Worm (Caenorhabditis elegans) whole organism, L3 larva: ENCODE data around the gene pgph-1.

ENCODE experiments used
- ama-1 ChIP-seq: fragments of 150-350 bp; optimal IDR thresholded peaks from 2 replicates; lab custom pipeline; 2018
- elt-3 ChIP-seq, 3 experiments: fragments of 150-350 bp in 1 of 3; sonication (generic microtip) in 2 of 3; optimal IDR thresholded peaks; 2 replicates in 2 of 3; 4 replicates in 1 of 3; lab custom pipeline; 2014 to 2017; ENCODE audit warnings: missing biosample characterization in 3 of 3, missing genetic modification characterization in 3 of 3
- nhr-28 ChIP-seq: fragments of 150-350 bp; optimal IDR thresholded peaks from 2 replicates; lab custom pipeline; 2014; ENCODE audit warnings: missing biosample characterization, missing genetic modification characterization
- pha-4 ChIP-seq: fragments of 150-350 bp; optimal IDR thresholded peaks from 2 replicates; lab custom pipeline; 2014; ENCODE audit warnings: missing biosample characterization, missing genetic modification reagents, missing genetic modification characterization
- zag-1 ChIP-seq: fragments of 150-350 bp; optimal IDR thresholded peaks from 2 replicates; lab custom pipeline; 2014; ENCODE audit warnings: missing biosample characterization, missing genetic modification characterization

DNA sequence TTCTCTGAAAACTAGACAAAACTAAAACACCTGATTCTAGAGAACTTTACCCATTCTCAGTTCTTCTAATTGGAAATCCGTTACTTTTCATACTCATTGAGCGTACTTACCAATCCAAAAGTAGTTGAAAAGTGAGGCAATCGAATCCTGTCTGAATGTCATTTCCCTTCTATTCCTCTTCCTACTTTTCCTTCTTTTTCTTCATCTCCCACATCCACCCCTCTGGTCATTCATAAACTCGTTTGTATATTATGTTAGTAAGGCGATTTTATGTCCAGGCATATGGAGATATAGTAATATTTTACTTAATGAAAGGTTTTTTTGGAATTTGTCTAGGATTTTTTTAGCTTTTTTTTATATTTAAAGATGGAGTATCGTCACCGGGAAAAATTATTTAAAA, 45.0 kb downstream of the pgph-1 start:
- TF ChIP-seq elt-3 (tag; optimal IDR thresholded peaks at IDR 0.05; lab: Kevin White, UChicago) (no peak), pha-4 (tag; lab: Kevin White, UChicago) (no peak), nhr-28 (tag; lab: Kevin White, UChicago) (no peak), zag-1 (tag; lab: Kevin White, UChicago) (no peak), ama-1 (no peak)
